Worm (Caenorhabditis elegans): Measurements from ENCODE around the gene npp-5.
A peak's percentile ranks its signal among the peaks of the same experiment; 100 is the strongest.

The npp-5 gene

DNA sequence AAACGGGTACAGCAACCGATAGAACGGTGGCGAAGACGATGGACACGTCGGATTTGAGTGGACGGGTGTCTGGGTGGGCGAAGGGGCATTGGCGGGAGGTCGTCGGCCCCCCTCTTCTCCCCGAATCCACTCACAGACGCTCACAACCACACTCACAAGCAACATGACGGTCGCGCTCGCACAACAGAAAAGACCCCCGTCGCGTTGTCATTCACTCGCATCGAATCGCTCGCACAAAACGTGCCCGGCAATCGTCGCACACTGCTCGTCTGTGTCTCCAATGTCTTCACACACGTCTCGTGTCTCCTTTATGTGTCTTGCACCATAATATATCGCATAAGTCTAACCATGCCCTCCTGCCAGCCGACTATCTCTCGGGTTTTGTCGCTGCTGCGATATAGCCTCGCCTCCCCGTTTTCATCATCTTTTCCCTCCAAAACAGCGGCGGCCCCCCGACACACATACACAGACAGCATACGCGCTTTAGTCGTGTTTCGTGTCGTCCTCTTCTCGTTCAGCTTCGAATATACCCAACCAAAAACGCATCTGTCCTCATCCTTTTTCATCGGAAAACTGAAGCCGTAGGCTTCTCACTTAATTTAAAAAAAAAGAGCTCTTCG lies 34.6 kb upstream of the npp-5 start (continued):
- TF ChIP-seq nhr-76 (tag; optimal IDR thresholded peaks at IDR 0.05) (no peak), ceh-9 (tag; optimal IDR thresholded peaks at IDR 0.05) (no peak), egl-5 (tag; optimal IDR thresholded peaks at IDR 0.05) (peak; percentile 57), fkh-2 (tag; optimal IDR thresholded peaks at IDR 0.05) (no peak), unc-39 (tag; optimal IDR thresholded peaks at IDR 0.05) (no peak), nfya-1 (tag; optimal IDR thresholded peaks at IDR 0.05; ENCODE audit: insufficient read depth) (peak; percentile 80), nhr-11 (tag; optimal IDR thresholded peaks at IDR 0.05) (peak; percentile 85), unc-62 (GFP tag; optimal IDR thresholded peaks at IDR 0.05) (peak; percentile 57)

DNA sequence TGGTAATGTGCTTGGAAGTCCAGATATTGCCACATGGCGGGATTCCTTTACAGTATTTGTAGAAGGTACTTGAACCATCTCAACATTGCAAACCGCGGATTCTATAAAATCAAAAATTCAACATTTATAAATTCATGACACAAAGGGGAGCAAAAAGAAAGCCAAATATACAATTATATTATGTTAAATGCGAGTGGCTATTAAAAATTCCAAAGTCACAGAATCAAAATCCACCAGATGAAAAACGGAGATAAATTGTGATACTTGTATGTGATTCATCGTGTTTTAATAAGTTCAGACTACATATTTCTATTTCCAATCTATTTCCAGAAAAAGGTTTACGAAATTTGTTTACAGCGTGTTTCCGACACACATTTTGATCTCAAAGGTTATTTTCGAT lies 33.9 kb upstream of the npp-5 start, which contains the start of gene din-1:
TSS of gene din-1 (minus strand) at position 101 of the 400 bp plus-strand sequence.
- no peak for TF ChIP-seq mdl-1 (tag; optimal IDR thresholded peaks at IDR 0.05)
- no peak for TF ChIP-seq nhr-67 (tag; optimal IDR thresholded peaks at IDR 0.05)
- no peak for TF ChIP-seq fos-1 (tag; optimal IDR thresholded peaks at IDR 0.05)
- TF ChIP-seq aly-2 (tag; optimal IDR thresholded peaks at IDR 0.05) = no peak
- peak; percentile 1 for TF ChIP-seq pha-4 (tag; optimal IDR thresholded peaks at IDR 0.05)

DNA sequence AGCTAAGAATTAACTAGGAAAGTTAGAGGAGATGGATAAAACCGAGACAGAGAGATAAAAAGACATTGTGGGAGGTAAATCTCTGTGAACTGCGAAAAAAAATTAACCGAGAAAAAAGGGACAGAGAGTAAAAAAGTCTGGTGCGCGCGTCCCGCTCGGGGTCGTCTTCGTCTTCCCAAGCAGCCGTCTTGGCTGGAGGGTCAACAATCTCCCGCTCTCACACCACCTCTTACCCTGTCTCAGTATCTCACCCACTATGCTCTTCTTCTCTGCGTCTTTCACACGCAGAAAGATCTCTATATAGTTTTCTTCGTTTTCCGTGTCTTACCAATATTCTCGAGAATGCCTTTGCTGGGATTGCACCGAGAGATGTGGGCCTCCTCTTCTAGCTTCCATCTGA lies 33.1 kb upstream of the npp-5 start:
- TF ChIP-seq ceh-28 (tag; optimal IDR thresholded peaks at IDR 0.05) = peak; percentile 17
- no peak for TF ChIP-seq ceh-82 (tag; optimal IDR thresholded peaks at IDR 0.05)
- peak; percentile 79 for TF ChIP-seq lin-39 (tag; optimal IDR thresholded peaks at IDR 0.05)
- no peak for TF ChIP-seq nhr-76 (tag; optimal IDR thresholded peaks at IDR 0.05)
- TF ChIP-seq nhr-237 (tag; optimal IDR thresholded peaks at IDR 0.05) = no peak
- TF ChIP-seq ceh-9 (tag; optimal IDR thresholded peaks at IDR 0.05) = no peak
- peak; percentile 76 for TF ChIP-seq pha-4 (tag; optimal IDR thresholded peaks at IDR 0.05)
- TF ChIP-seq nhr-25 (tag; optimal IDR thresholded peaks at IDR 0.05) = peak; percentile 83
- TF ChIP-seq jun-1 (tag; optimal IDR thresholded peaks at IDR 0.05) = no peak
- TF ChIP-seq snpc-4 (tag; optimal IDR thresholded peaks at IDR 0.05) = peak; percentile 34
- no peak for TF ChIP-seq ZK546.5 (tag; optimal IDR thresholded peaks at IDR 0.05)
- no peak for TF ChIP-seq nhr-43 (tag; optimal IDR thresholded peaks at IDR 0.05; ENCODE audit: poor library complexity, severe bottlenecking)
- TF ChIP-seq ceh-16 (tag; optimal IDR thresholded peaks at IDR 0.05) = no peak
- TF ChIP-seq hmg-11 (tag; optimal IDR thresholded peaks at IDR 0.05) = peak; percentile 64
- no peak for TF ChIP-seq unc-62 (GFP tag; optimal IDR thresholded peaks at IDR 0.05)
- no peak for TF ChIP-seq fkh-2 (tag; optimal IDR thresholded peaks at IDR 0.05)
- TF ChIP-seq zag-1 (tag; optimal IDR thresholded peaks at IDR 0.05) = no peak
- TF ChIP-seq pqm-1 (tag; optimal IDR thresholded peaks at IDR 0.05) = no peak
- no peak for TF ChIP-seq nhr-28 (tag; optimal IDR thresholded peaks at IDR 0.05)
- no peak for TF ChIP-seq nhr-77 (tag; optimal IDR thresholded peaks at IDR 0.05)
- TF ChIP-seq nhr-12 (tag; optimal IDR thresholded peaks at IDR 0.05) = no peak
- no peak for TF ChIP-seq mml-1 (tag; optimal IDR thresholded peaks at IDR 0.05)
- no peak for TF ChIP-seq egl-5 (tag; optimal IDR thresholded peaks at IDR 0.05)
- TF ChIP-seq eor-1 (tag; optimal IDR thresholded peaks at IDR 0.05) = no peak
- TF ChIP-seq lin-15B (tag; optimal IDR thresholded peaks at IDR 0.05) = no peak
- no peak for TF ChIP-seq daf-12 (tag; optimal IDR thresholded peaks at IDR 0.05)
- TF ChIP-seq nfya-1 (tag; optimal IDR thresholded peaks at IDR 0.05; ENCODE audit: insufficient read depth) = peak; percentile 63
- TF ChIP-seq elt-1 (tag; optimal IDR thresholded peaks at IDR 0.05) = no peak
- TF ChIP-seq ama-1 (optimal IDR thresholded peaks at IDR 0.05) = peak; percentile 61
- TF ChIP-seq ztf-4 (tag; optimal IDR thresholded peaks at IDR 0.05) = no peak
- TF ChIP-seq elt-2 (tag; optimal IDR thresholded peaks at IDR 0.05) = peak; percentile 5
- no peak for TF ChIP-seq fkh-10 (GFP tag; optimal IDR thresholded peaks at IDR 0.05)
- peak; percentile 45 for TF ChIP-seq nhr-23 (tag; optimal IDR thresholded peaks at IDR 0.05)
- TF ChIP-seq egl-27 (tag; optimal IDR thresholded peaks at IDR 0.05) = no peak
- TF ChIP-seq tbx-2 (tag; optimal IDR thresholded peaks at IDR 0.05) = no peak
- no peak for TF ChIP-seq nhr-11 (tag; optimal IDR thresholded peaks at IDR 0.05)
- TF ChIP-seq lsy-12 (tag; optimal IDR thresholded peaks at IDR 0.05) = no peak
- TF ChIP-seq elt-3 (tag; optimal IDR thresholded peaks at IDR 0.05) = no peak
- no peak for TF ChIP-seq R02D3.7 (tag; optimal IDR thresholded peaks at IDR 0.05)
- TF ChIP-seq mdl-1 (tag; optimal IDR thresholded peaks at IDR 0.05) = no peak

Data from whole organism, L3 larva.